Worm (Caenorhabditis elegans): ENCODE data around the gene nhr-27.

The nhr-27 gene

ce11 chrX:12787624-12788023 is 20.5 kb downstream of the nhr-27 start, which contains the start of gene str-124:
str-124 (plus strand) TSS chrX:12787924.
- TF ChIP-seq pqm-1 (tag; optimal IDR thresholded peaks at IDR 0.05) (no peak), snpc-1.2 (GFP tag; IDR thresholded peaks at IDR 0.05) (no peak), unc-39 (tag; optimal IDR thresholded peaks at IDR 0.05) (no peak), pha-4 (GFP tag; IDR thresholded peaks at IDR 0.05) (no peak), pha-4 (tag; optimal IDR thresholded peaks at IDR 0.05) (no peak), F26F4.8 (GFP tag; conservative IDR thresholded peaks at IDR 0.05) (no peak), dve-1 (tag; optimal IDR thresholded peaks at IDR 0.05; ENCODE audit: insufficient read depth) (no peak), T26A8.4 (GFP tag; IDR thresholded peaks at IDR 0.05) (no peak), zfp-3 (GFP tag; conservative IDR thresholded peaks at IDR 0.05) (no peak), nhr-25 (tag; optimal IDR thresholded peaks at IDR 0.05; ENCODE audit: borderline replicate concordance, insufficient read depth) (no peak), lir-3 (tag; optimal IDR thresholded peaks at IDR 0.05) (no peak), skn-1 (tag; optimal IDR thresholded peaks at IDR 0.05) (no peak)

- TF ChIP-seq hlh-30 (tag; optimal IDR thresholded peaks at IDR 0.05; ENCODE audit: insufficient read depth) (peak; percentile 70), dve-1 (tag; optimal IDR thresholded peaks at IDR 0.05; ENCODE audit: insufficient read depth) (peak; percentile 42), zip-2 (tag; optimal IDR thresholded peaks at IDR 0.05) (no peak), mxl-3 (GFP tag; optimal IDR thresholded peaks at IDR 0.05) (peak; percentile 77), php-3 (GFP tag; IDR thresholded peaks at IDR 0.05) (no peak), dmd-6 (GFP tag; IDR thresholded peaks at IDR 0.05) (peak; percentile 43), mxl-2 (GFP tag; conservative IDR thresholded peaks at IDR 0.05) (no peak), nhr-6 (tag; optimal IDR thresholded peaks at IDR 0.05) (no peak), egl-43 (GFP tag; IDR thresholded peaks at IDR 0.05) (no peak), lir-3 (tag; optimal IDR thresholded peaks at IDR 0.05) (no peak), tra-1 (GFP tag; IDR thresholded peaks at IDR 0.05) (0 out of 2 replicates have a peak, but pooled peaks have one; percentile 19), ZK546.5 (tag; optimal IDR thresholded peaks at IDR 0.05) (no peak), hif-1 (tag; optimal IDR thresholded peaks at IDR 0.05) (no peak), nhr-28 (tag; optimal IDR thresholded peaks at IDR 0.05) (peak; percentile 64), ceh-32 (tag; optimal IDR thresholded peaks at IDR 0.05; ENCODE audit: poor library complexity) (no peak), daf-8 (GFP tag; IDR thresholded peaks at IDR 0.05) (no peak), nhr-111 (GFP tag; optimal IDR thresholded peaks at IDR 0.05) (no peak), T26A8.4 (GFP tag; IDR thresholded peaks at IDR 0.05) (no peak), mes-2 (tag; optimal IDR thresholded peaks at IDR 0.05; ENCODE audit: poor library complexity, severe bottlenecking) (no peak), hlh-11 (tag; optimal IDR thresholded peaks at IDR 0.05) (peak; percentile 76), mdl-1 (tag; optimal IDR thresholded peaks at IDR 0.05) (peak in 1 of 2 experiments; percentile 40), nhr-48 (tag; optimal IDR thresholded peaks at IDR 0.05) (peak; percentile 58)
These were observed 26.2 kb downstream of the nhr-27 start, which contains the start of gene alh-13 for ce11 chrX:12781712-12782444. alh-13 (plus strand) TSS chrX:12782394.

- no peak for TF ChIP-seq vab-7 (GFP tag; IDR thresholded peaks at IDR 0.05)
- peak; percentile 76 for TF ChIP-seq dve-1 (tag; optimal IDR thresholded peaks at IDR 0.05; ENCODE audit: insufficient read depth)
- no peak for TF ChIP-seq lin-38 (GFP tag; IDR thresholded peaks at IDR 0.05)
- peak; percentile 10 for TF ChIP-seq nhr-28 (tag; optimal IDR thresholded peaks at IDR 0.05)
- no peak for TF ChIP-seq daf-16 (GFP tag; optimal IDR thresholded peaks at IDR 0.05)
- TF ChIP-seq daf-16 (tag; optimal IDR thresholded peaks at IDR 0.05) = peak; percentile 87
- TF ChIP-seq hlh-11 (tag; optimal IDR thresholded peaks at IDR 0.05) = peak; percentile 83
- TF ChIP-seq nhr-42 (GFP tag; IDR thresholded peaks at IDR 0.05) = no peak
- TF ChIP-seq hlh-30 (tag; optimal IDR thresholded peaks at IDR 0.05; ENCODE audit: insufficient read depth) = peak; percentile 60
- no peak for TF ChIP-seq ces-1 (GFP tag; optimal IDR thresholded peaks at IDR 0.05)
These were observed 27.4 kb downstream of the nhr-27 start for ce11 chrX:12780674-12781073.
